Worm (Caenorhabditis elegans): ENCODE measurements around the gene odr-4.

- TF ChIP-seq mml-1 (tag; optimal IDR thresholded peaks at IDR 0.05), result no peak
- TF ChIP-seq ama-1 (optimal IDR thresholded peaks at IDR 0.05), result no peak
These were observed 25.1 kb upstream of the odr-4 start, which contains the start of gene F37A4.6 for ce11 chrIII:6705515-6705914.

Measured in whole organism, L3 larva.